Fruit fly (Drosophila melanogaster) whole organism, wandering third instar larva: Measurements from ENCODE around the gene CG16790.

Experiments
- Abd-B ChIP-seq: fragments of >200 bp; optimal IDR thresholded peaks from 2 replicates; lab custom pipeline; 2017; ENCODE audit warnings: missing biosample characterization, missing genetic modification characterization
- CG32264 ChIP-seq: fragments of 200-800 bp; sonication (Bioruptor generic); optimal IDR thresholded peaks from 2 replicates; lab custom pipeline; 2016; ENCODE audit warnings: missing biosample characterization, missing genetic modification characterization
- CG9705 ChIP-seq: fragments of 200-800 bp; sonication (Bioruptor generic); optimal IDR thresholded peaks from 2 replicates; lab custom pipeline; 2018; ENCODE audit warnings: missing biosample characterization, mild to moderate bottlenecking, missing genetic modification characterization
- CrebA ChIP-seq: fragments of 200-800 bp; sonication (Bioruptor generic); optimal IDR thresholded peaks from 2 replicates; lab custom pipeline; 2016; ENCODE audit warnings: missing biosample characterization, mild to moderate bottlenecking, missing genetic modification characterization, borderline replicate concordance
- Dfd ChIP-seq: fragments of >200 bp; optimal IDR thresholded peaks from 2 replicates; lab custom pipeline; 2017; ENCODE audit warnings: missing biosample characterization, missing genetic modification characterization
- Dif ChIP-seq: fragments of 200-275, 200-300 bp; sonication (Bioruptor generic); optimal IDR thresholded peaks from 2 replicates; lab custom pipeline; 2018; ENCODE audit warnings: missing biosample characterization, missing genetic modification characterization; ENCODE audit not compliant: partially characterized antibody
- GATAd ChIP-seq: sonication (Bioruptor generic); optimal IDR thresholded peaks from 2 replicates; lab custom pipeline; 2016; ENCODE audit warnings: missing biosample characterization, missing genetic modification characterization
- HLH106 ChIP-seq: fragments of 200-800 bp; optimal IDR thresholded peaks from 3 replicates; lab custom pipeline; 2019; ENCODE audit warnings: missing biosample characterization, mild to moderate bottlenecking, missing genetic modification characterization, moderate library complexity
- Hnf4 ChIP-seq: fragments of 200-800 bp; sonication (Bioruptor generic); optimal IDR thresholded peaks from 2 replicates; lab custom pipeline; 2016; ENCODE audit warnings: missing biosample characterization, mild to moderate bottlenecking, missing genetic modification characterization
- Hr78 ChIP-seq: fragments of >200 bp; optimal IDR thresholded peaks from 2 replicates; lab custom pipeline; 2017; ENCODE audit warnings: missing biosample characterization, missing genetic modification characterization
- Hr83 ChIP-seq: fragments of 200-300 bp; sonication (Bioruptor generic); optimal IDR thresholded peaks from 2 replicates; lab custom pipeline; 2016; ENCODE audit warnings: missing biosample characterization, mild to moderate bottlenecking, missing genetic modification characterization, moderate library complexity; ENCODE audit not compliant: poor library complexity, severe bottlenecking
- Jra ChIP-seq: sonication (Bioruptor generic); optimal IDR thresholded peaks from 2 replicates; lab custom pipeline; 2016; ENCODE audit warnings: missing biosample characterization, missing genetic modification characterization
- Mio ChIP-seq: sonication (Bioruptor generic); optimal IDR thresholded peaks from 2 replicates; lab custom pipeline; 2016; ENCODE audit warnings: missing biosample characterization, missing genetic modification characterization
- Myc ChIP-seq: fragments of >200 bp; optimal IDR thresholded peaks from 2 replicates; lab custom pipeline; 2017
- N ChIP-seq: fragments of >200 bp; optimal IDR thresholded peaks from 2 replicates; lab custom pipeline; 2018; ENCODE audit warnings: missing biosample characterization, missing external identifiers, missing genetic modification characterization
- OdsH ChIP-seq: fragments of 200-800 bp; sonication (Bioruptor generic); optimal IDR thresholded peaks from 2 replicates; lab custom pipeline; 2016; ENCODE audit warnings: missing biosample characterization, mild to moderate bottlenecking, missing genetic modification characterization
- Rel ChIP-seq, 2 experiments: fragments of 200-800 bp; sonication (Bioruptor generic) in 1 of 2; optimal IDR thresholded peaks; 2 replicates in 1 of 2; 3 replicates in 1 of 2; lab custom pipeline; 2016 to 2019; ENCODE audit warnings: mild to moderate bottlenecking in 2 of 2, missing biosample characterization in 2 of 2, missing genetic modification characterization in 2 of 2, moderate library complexity in 1 of 2
- Sp1 ChIP-seq: fragments of 200-800 bp; sonication (Bioruptor generic); optimal IDR thresholded peaks from 3 replicates; lab custom pipeline; 2019; ENCODE audit warnings: missing biosample characterization, mild to moderate bottlenecking, missing genetic modification characterization, moderate library complexity
- Vsx2 ChIP-seq: fragments of 200-300, 225-300 bp; sonication (Bioruptor generic); optimal IDR thresholded peaks from 2 replicates; lab custom pipeline; 2018; ENCODE audit warnings: missing biosample characterization, missing genetic modification characterization; ENCODE audit not compliant: partially characterized antibody
- br ChIP-seq: fragments of 200-800 bp; sonication (Bioruptor generic); optimal IDR thresholded peaks from 2 replicates; lab custom pipeline; 2016; ENCODE audit warnings: missing biosample characterization, missing genetic modification characterization
- brk ChIP-seq: fragments of 200-800 bp; sonication (Bioruptor generic); optimal IDR thresholded peaks from 2 replicates; lab custom pipeline; 2016; ENCODE audit warnings: missing biosample characterization, mild to moderate bottlenecking, missing genetic modification characterization
- dl ChIP-seq, 2 experiments: fragments of 175-275, 200-275 bp in 1 of 2; fragments of 200-275 bp in 1 of 2; sonication (Bioruptor generic); optimal IDR thresholded peaks; lab custom pipeline; 2018; ENCODE audit warnings: mild to moderate bottlenecking in 2 of 2, missing biosample characterization in 2 of 2, missing genetic modification characterization in 2 of 2, moderate library complexity in 2 of 2; ENCODE audit not compliant: partially characterized antibody in 2 of 2, insufficient read depth in 1 of 2
- dmrt93B ChIP-seq: fragments of 200-800 bp; sonication (Bioruptor generic); optimal IDR thresholded peaks from 2 replicates; lab custom pipeline; 2018; ENCODE audit warnings: missing biosample characterization, mild to moderate bottlenecking, missing genetic modification characterization
- dsf ChIP-seq: sonication (Bioruptor generic); optimal IDR thresholded peaks from 2 replicates; lab custom pipeline; 2016; ENCODE audit warnings: missing biosample characterization, missing genetic modification characterization, borderline replicate concordance
- ey ChIP-seq: fragments of 200-800 bp; sonication (Bioruptor generic); optimal IDR thresholded peaks from 2 replicates; lab custom pipeline; 2016; ENCODE audit warnings: missing biosample characterization, missing genetic modification characterization
- foxo ChIP-seq, 2 experiments: fragments of 200-800 bp; sonication (Bioruptor generic); optimal IDR thresholded peaks; 2 replicates in 1 of 2; 3 replicates in 1 of 2; lab custom pipeline; 2016 to 2017; ENCODE audit warnings: missing biosample characterization in 2 of 2, missing genetic modification characterization in 2 of 2
- fru ChIP-seq: fragments of 200-800 bp; sonication (Bioruptor generic); optimal IDR thresholded peaks from 3 replicates; lab custom pipeline; 2016; ENCODE audit warnings: missing biosample characterization, mild to moderate bottlenecking, missing genetic modification characterization
- h ChIP-seq: fragments of 200-800 bp; sonication (Bioruptor generic); optimal IDR thresholded peaks from 3 replicates; lab custom pipeline; 2016; ENCODE audit warnings: missing biosample characterization, mild to moderate bottlenecking, missing genetic modification characterization
- jim ChIP-seq: fragments of 175-275, 200-325 bp; sonication (Bioruptor generic); optimal IDR thresholded peaks from 2 replicates; lab custom pipeline; 2016; ENCODE audit warnings: missing biosample characterization, mild to moderate bottlenecking, missing genetic modification characterization
- lola ChIP-seq: fragments of >200 bp; optimal IDR thresholded peaks from 2 replicates; lab custom pipeline; 2017; ENCODE audit warnings: missing biosample characterization, missing genetic modification characterization
- pan ChIP-seq: fragments of >200 bp; optimal IDR thresholded peaks from 2 replicates; lab custom pipeline; 2017
- psq ChIP-seq: fragments of 200-800 bp; sonication (Bioruptor generic); optimal IDR thresholded peaks from 3 replicates; lab custom pipeline; 2017; ENCODE audit warnings: missing biosample characterization, mild to moderate bottlenecking, missing genetic modification characterization, moderate library complexity
- rgr ChIP-seq: fragments of 200-800 bp; sonication (Bioruptor generic); optimal IDR thresholded peaks from 3 replicates; lab custom pipeline; 2016; ENCODE audit warnings: missing biosample characterization, mild to moderate bottlenecking, missing genetic modification characterization
- sage ChIP-seq: fragments of 200-800 bp; sonication (Bioruptor generic); optimal IDR thresholded peaks from 2 replicates; lab custom pipeline; 2016; ENCODE audit warnings: missing biosample characterization, mild to moderate bottlenecking, missing genetic modification characterization
- sv ChIP-seq: fragments of 200-800 bp; sonication (Bioruptor generic); optimal IDR thresholded peaks from 3 replicates; lab custom pipeline; 2016; ENCODE audit warnings: missing biosample characterization, missing genetic modification characterization
- tai ChIP-seq: sonication (Bioruptor generic); optimal IDR thresholded peaks from 2 replicates; lab custom pipeline; 2016; ENCODE audit warnings: missing biosample characterization, missing genetic modification characterization
- usp ChIP-seq: fragments of >200 bp; optimal IDR thresholded peaks from 2 replicates; lab custom pipeline; 2017; ENCODE audit warnings: missing biosample characterization, missing genetic modification characterization
- woc ChIP-seq: sonication (Bioruptor generic); optimal IDR thresholded peaks from 2 replicates; lab custom pipeline; 2016; ENCODE audit warnings: missing biosample characterization, mild to moderate bottlenecking, missing genetic modification characterization

Gene CG16790

DNA sequence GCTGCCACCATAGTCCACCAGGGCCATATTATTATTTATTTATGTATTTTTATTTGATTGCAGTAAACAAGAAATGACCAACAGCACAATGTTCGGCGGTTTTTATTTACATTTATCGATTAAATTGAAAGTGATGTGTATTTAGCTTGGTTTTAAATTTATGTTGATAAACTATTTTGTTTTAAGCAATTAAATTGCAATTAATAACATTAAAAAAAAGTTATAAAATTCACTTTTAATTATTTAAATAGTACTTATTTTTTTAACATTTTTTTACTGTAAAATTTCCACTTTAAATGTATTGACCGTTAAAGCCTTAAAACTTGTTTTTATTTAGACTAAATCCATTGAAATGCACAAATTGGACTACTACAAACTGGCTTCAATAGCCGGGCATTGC, at the start of gene CG16790:
Gene CG16790, minus strand, starts transcription at position 101 of the 400 bp plus-strand sequence.
- TF ChIP-seq N (GFP tag; lab: Kevin White, UChicago) (no peak), OdsH (GFP tag; lab: Kevin White, UChicago) (no peak), Myc (lab: Kevin White, UChicago) (peak; percentile 47), Hnf4 (no peak), Hr78 (no peak), usp (GFP tag; lab: Kevin White, UChicago) (no peak)

DNA sequence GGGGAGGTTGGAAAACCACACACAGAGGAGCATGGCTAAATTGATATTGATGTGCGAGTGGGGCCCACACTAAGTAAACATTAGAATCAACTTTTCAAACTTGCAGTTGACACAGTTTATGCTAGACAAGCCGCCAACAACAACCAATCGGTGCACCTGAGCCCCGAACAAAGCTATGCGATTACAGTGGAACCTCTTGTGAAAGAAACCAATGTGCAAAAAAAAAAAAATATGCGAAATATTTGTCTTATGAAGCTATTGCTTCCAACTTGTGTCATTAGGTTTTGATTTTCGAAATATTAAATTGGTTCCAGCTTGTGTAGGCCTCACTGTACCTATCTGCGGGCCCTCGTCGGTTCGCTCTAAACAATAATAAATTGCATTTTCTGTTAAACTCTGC, 48.3 kb upstream of the CG16790 start:
- TF ChIP-seq CrebA (GFP tag; lab: Kevin White, UChicago), result no peak
- TF ChIP-seq Dfd, result no peak
- TF ChIP-seq jim (GFP tag; lab: Kevin White, UChicago), result no peak
- peak; percentile 55 for TF ChIP-seq ey (GFP tag; lab: Kevin White, UChicago)
- no peak for TF ChIP-seq lola (GFP tag; lab: Kevin White, UChicago)
- TF ChIP-seq rgr, result peak; percentile 32
- TF ChIP-seq sv (GFP tag; lab: Kevin White, UChicago), result peak; percentile 7
- TF ChIP-seq Hnf4, result peak; percentile 46
- TF ChIP-seq fru (GFP tag; lab: Kevin White, UChicago), result peak; percentile 48
- TF ChIP-seq foxo (GFP tag; optimal IDR thresholded peaks at IDR 0.05; lab: Kevin White, UChicago), result peak in 1 of 2 experiments; percentile 61
- peak; percentile 44 for TF ChIP-seq br (GFP tag; lab: Kevin White, UChicago)
- TF ChIP-seq HLH106 (tag; lab: Kevin White, UChicago), result peak; percentile 48
- TF ChIP-seq dmrt93B (GFP tag; lab: Kevin White, UChicago), result peak; percentile 44
- peak; percentile 24 for TF ChIP-seq OdsH (GFP tag; lab: Kevin White, UChicago)
- peak; percentile 57 for TF ChIP-seq h (GFP tag; lab: Kevin White, UChicago)

DNA sequence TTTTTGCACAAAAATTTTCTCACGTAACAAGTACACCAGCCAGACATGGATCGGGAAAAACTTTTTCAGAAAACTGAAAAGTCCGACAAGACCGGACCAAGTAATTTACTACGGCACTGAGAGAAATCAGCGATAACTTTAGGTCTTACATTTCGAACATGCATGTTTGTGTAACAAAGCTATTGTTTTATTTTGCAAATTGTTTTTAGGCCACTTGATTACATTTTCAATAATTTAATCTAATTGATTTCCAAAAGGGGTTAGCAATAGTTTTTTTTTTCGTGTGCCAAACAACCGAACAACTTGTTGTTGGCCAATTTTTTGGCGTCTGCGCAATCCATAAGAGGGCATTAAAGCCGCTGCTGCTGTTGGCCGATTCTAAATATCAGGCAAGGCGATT, 43.1 kb upstream of the CG16790 start:
- TF ChIP-seq woc (GFP tag; lab: Kevin White, UChicago), result peak; percentile 71
- no peak for TF ChIP-seq GATAd (GFP tag; lab: Kevin White, UChicago)
- TF ChIP-seq jim (GFP tag; lab: Kevin White, UChicago), result no peak
- no peak for TF ChIP-seq dl (GFP tag; optimal IDR thresholded peaks at IDR 0.05; lab: Kevin White, UChicago; ENCODE audit: insufficient read depth in 1 of 2, partially characterized antibody in 2 of 2)
- peak; percentile 86 for TF ChIP-seq Hnf4
- no peak for TF ChIP-seq CG9705 (GFP tag; lab: Kevin White, UChicago)
- TF ChIP-seq Myc (lab: Kevin White, UChicago), result no peak
- TF ChIP-seq OdsH (GFP tag; lab: Kevin White, UChicago), result peak; percentile 81
- peak; percentile 84 for TF ChIP-seq rgr
- peak; percentile 72 for TF ChIP-seq psq
- TF ChIP-seq usp (GFP tag; lab: Kevin White, UChicago), result no peak
- TF ChIP-seq br (GFP tag; lab: Kevin White, UChicago), result peak; percentile 88
- TF ChIP-seq dsf (GFP tag; lab: Kevin White, UChicago), result no peak
- TF ChIP-seq Abd-B, result no peak
- TF ChIP-seq ey (GFP tag; lab: Kevin White, UChicago), result peak; percentile 87
- TF ChIP-seq Mio, result no peak
- TF ChIP-seq Vsx2, result no peak
- TF ChIP-seq Hr83 (GFP tag; lab: Kevin White, UChicago), result no peak
- TF ChIP-seq Dfd, result no peak
- peak; percentile 74 for TF ChIP-seq Sp1
- peak; percentile 63 for TF ChIP-seq dmrt93B (GFP tag; lab: Kevin White, UChicago)
- TF ChIP-seq brk (GFP tag; lab: Kevin White, UChicago), result peak; percentile 48
- TF ChIP-seq Dif (GFP tag; lab: Kevin White, UChicago), result no peak
- peak; percentile 68 for TF ChIP-seq HLH106 (tag; lab: Kevin White, UChicago)
- peak; percentile 70 for TF ChIP-seq CG32264 (GFP tag; lab: Kevin White, UChicago)
- TF ChIP-seq sage (GFP tag; lab: Kevin White, UChicago), result peak; percentile 65
- TF ChIP-seq Rel (GFP tag; optimal IDR thresholded peaks at IDR 0.05; lab: Kevin White, UChicago), result peak; percentile 77
- TF ChIP-seq Rel (tag; optimal IDR thresholded peaks at IDR 0.05; lab: Kevin White, UChicago), result no peak
- TF ChIP-seq lola (GFP tag; lab: Kevin White, UChicago), result no peak
- TF ChIP-seq sv (GFP tag; lab: Kevin White, UChicago), result peak; percentile 3
- TF ChIP-seq foxo (GFP tag; optimal IDR thresholded peaks at IDR 0.05; lab: Kevin White, UChicago), result peak; percentile 9 to 89
- peak; percentile 26 for TF ChIP-seq CrebA (GFP tag; lab: Kevin White, UChicago)
- TF ChIP-seq h (GFP tag; lab: Kevin White, UChicago), result peak; percentile 88
- no peak for TF ChIP-seq N (GFP tag; lab: Kevin White, UChicago)
- TF ChIP-seq Jra (GFP tag; lab: Kevin White, UChicago), result peak; percentile 18
- peak; percentile 92 for TF ChIP-seq fru (GFP tag; lab: Kevin White, UChicago)
- no peak for TF ChIP-seq Hr78
- no peak for TF ChIP-seq pan (lab: Kevin White, UChicago)
- peak; percentile 55 for TF ChIP-seq tai
